Worm (Caenorhabditis elegans) whole organism, early embryonic: ENCODE measurements around the gene sdc-1.
A peak's percentile ranks its signal among the peaks of the same experiment; 100 is the strongest.

Experiments used
- B0310.2 ChIP-seq: sonication (generic microtip); optimal IDR thresholded peaks from 2 replicates; lab custom pipeline; 2016; ENCODE audit warnings: mild to moderate bottlenecking, missing genetic modification characterization, missing compliant biosample characterization
- F13C5.2 ChIP-seq: sonication (generic microtip); optimal IDR thresholded peaks from 2 replicates; lab custom pipeline; 2017; ENCODE audit warnings: mild to moderate bottlenecking, missing genetic modification characterization, inconsistent platforms, missing compliant biosample characterization
- aly-1 ChIP-seq: sonication (generic microtip); optimal IDR thresholded peaks from 2 replicates; lab custom pipeline; 2016; ENCODE audit warnings: missing genetic modification characterization, missing compliant biosample characterization
- ama-1 ChIP-seq: fragments of 150-350 bp; optimal IDR thresholded peaks from 2 replicates; lab custom pipeline; 2014
- ceh-13 ChIP-seq: fragments of 200-800 bp; sonication (Bioruptor generic); optimal IDR thresholded peaks from 2 replicates; lab custom pipeline; 2018; ENCODE audit warnings: mild to moderate bottlenecking, missing genetic modification characterization, missing compliant biosample characterization
- ceh-36 ChIP-seq: sonication (generic microtip); optimal IDR thresholded peaks from 2 replicates; lab custom pipeline; 2016; ENCODE audit warnings: missing genetic modification characterization, inconsistent platforms, missing compliant biosample characterization
- ets-7 ChIP-seq: sonication (generic microtip); optimal IDR thresholded peaks from 2 replicates; lab custom pipeline; 2016; ENCODE audit warnings: missing genotype, missing genetic modification characterization, missing compliant biosample characterization
- flt-1 ChIP-seq: fragments of 200-800 bp; sonication (Bioruptor generic); IDR thresholded peaks from 2 replicates; pipeline ENCODE4 v1.3.6; 2022; ENCODE audit warnings: missing genetic modification characterization, missing compliant biosample characterization
- hmbx-1 ChIP-seq: sonication (generic microtip); optimal IDR thresholded peaks from 2 replicates; lab custom pipeline; 2016; ENCODE audit warnings: mild to moderate bottlenecking, missing genetic modification characterization, missing compliant biosample characterization
- hmg-4 ChIP-seq: fragments of 200-800 bp; sonication (Bioruptor generic); optimal IDR thresholded peaks from 2 replicates; lab custom pipeline; 2018; ENCODE audit warnings: mild to moderate bottlenecking, missing genetic modification characterization, missing compliant biosample characterization
- hnd-1 ChIP-seq: sonication (generic microtip); optimal IDR thresholded peaks from 2 replicates; lab custom pipeline; 2016; ENCODE audit warnings: missing genetic modification characterization, missing compliant biosample characterization
- pes-1 ChIP-seq: fragments of 200-800 bp; sonication (Bioruptor generic); IDR thresholded peaks from 2 replicates; pipeline ENCODE4 v1.3.6; 2022; ENCODE audit warnings: missing genetic modification reagents, missing genetic modification characterization, missing compliant biosample characterization
- scrt-1 ChIP-seq: fragments of 200-800 bp; sonication (Bioruptor generic); IDR thresholded peaks from 2 replicates; pipeline ENCODE4 v1.3.6; 2022; ENCODE audit warnings: missing genetic modification characterization, missing compliant biosample characterization
- sea-1 ChIP-seq: fragments of 200-800 bp; sonication (Bioruptor generic); conservative IDR thresholded peaks from 2 replicates; pipeline ENCODE4 v1.3.6; 2022; ENCODE audit warnings: missing genetic modification characterization, missing compliant biosample characterization
- tbx-11 ChIP-seq: fragments of 200-800 bp; sonication (Bioruptor generic); IDR thresholded peaks from 2 replicates; pipeline ENCODE4 v1.3.6; 2022; ENCODE audit warnings: missing genetic modification characterization, missing compliant biosample characterization
- tbx-37 ChIP-seq: fragments of 200-800 bp; sonication (Bioruptor generic); conservative IDR thresholded peaks from 2 replicates; pipeline ENCODE4 v1.3.6; 2022; ENCODE audit warnings: missing genetic modification reagents, missing genetic modification characterization, missing compliant biosample characterization
- tra-4 ChIP-seq: sonication (generic microtip); optimal IDR thresholded peaks from 2 replicates; lab custom pipeline; 2017; ENCODE audit warnings: missing genetic modification characterization, missing compliant biosample characterization

Gene sdc-1

ce11 chrX:16275255-16275813, at the start of gene sdc-1:
sdc-1 (plus strand) TSS chrX:16275763.
- TF ChIP-seq tra-4 (tag; lab: Kevin White, UChicago) (no peak), tbx-37 (GFP tag; lab: Robert Waterston, UW) (no peak), hnd-1 (tag; lab: Kevin White, UChicago) (no peak), B0310.2 (tag; lab: Kevin White, UChicago) (no peak), F13C5.2 (peak; percentile 48), tbx-11 (GFP tag; lab: Robert Waterston, UW) (no peak)

ce11 chrX:16228622-16229021, 46.9 kb upstream of the sdc-1 start, which contains the start of gene F23A7.5:
F23A7.5 (plus strand) TSS chrX:16228922.
- no peak for TF ChIP-seq tbx-37 (GFP tag; lab: Robert Waterston, UW)
- no peak for TF ChIP-seq sea-1
- TF ChIP-seq hmg-4 (GFP tag; lab: Kevin White, UChicago): no peak
- TF ChIP-seq F13C5.2: no peak
- TF ChIP-seq ceh-13: no peak
- no peak for TF ChIP-seq tbx-11 (GFP tag; lab: Robert Waterston, UW)
- no peak for TF ChIP-seq pes-1 (GFP tag; lab: Robert Waterston, UW)
- TF ChIP-seq tra-4 (tag; lab: Kevin White, UChicago): no peak
- no peak for TF ChIP-seq B0310.2 (tag; lab: Kevin White, UChicago)
- no peak for TF ChIP-seq ets-7 (tag; lab: Kevin White, UChicago)
- TF ChIP-seq aly-1 (tag; lab: Kevin White, UChicago): no peak
- TF ChIP-seq scrt-1 (GFP tag; lab: Robert Waterston, UW): no peak

ce11 chrX:16240626-16241025, 34.9 kb upstream of the sdc-1 start:
- no peak for TF ChIP-seq tra-4 (tag; lab: Kevin White, UChicago)
- TF ChIP-seq flt-1 (GFP tag; lab: Robert Waterston, UW): no peak
- TF ChIP-seq hmg-4 (GFP tag; lab: Kevin White, UChicago): no peak
- TF ChIP-seq ceh-13: no peak
- TF ChIP-seq sea-1: no peak
- no peak for TF ChIP-seq ama-1 (lab: Kevin White, UChicago)
- no peak for TF ChIP-seq aly-1 (tag; lab: Kevin White, UChicago)
- TF ChIP-seq B0310.2 (tag; lab: Kevin White, UChicago): no peak
- no peak for TF ChIP-seq tbx-37 (GFP tag; lab: Robert Waterston, UW)

- no peak for TF ChIP-seq ets-7 (tag; lab: Kevin White, UChicago)
- TF ChIP-seq ama-1 (lab: Kevin White, UChicago): no peak
- no peak for TF ChIP-seq hnd-1 (tag; lab: Kevin White, UChicago)
- no peak for TF ChIP-seq ceh-36 (tag; lab: Kevin White, UChicago)
- TF ChIP-seq tra-4 (tag; lab: Kevin White, UChicago): no peak
- no peak for TF ChIP-seq scrt-1 (GFP tag; lab: Robert Waterston, UW)
- no peak for TF ChIP-seq flt-1 (GFP tag; lab: Robert Waterston, UW)
- TF ChIP-seq B0310.2 (tag; lab: Kevin White, UChicago): no peak
- no peak for TF ChIP-seq tbx-37 (GFP tag; lab: Robert Waterston, UW)
- TF ChIP-seq sea-1: no peak
- TF ChIP-seq aly-1 (tag; lab: Kevin White, UChicago): no peak
- TF ChIP-seq pes-1 (GFP tag; lab: Robert Waterston, UW): no peak
- TF ChIP-seq F13C5.2: no peak
- TF ChIP-seq hmg-4 (GFP tag; lab: Kevin White, UChicago): no peak
- no peak for TF ChIP-seq ceh-13
- TF ChIP-seq tbx-11 (GFP tag; lab: Robert Waterston, UW): no peak
- no peak for TF ChIP-seq hmbx-1 (tag; lab: Kevin White, UChicago)
Observed at ce11 chrX:16243129-16243528, 32.4 kb upstream of the sdc-1 start.

ce11 chrX:16244764-16245244, 30.8 kb upstream of the sdc-1 start, which contains the start of gene W10G6.1:
W10G6.1 (plus strand) TSS chrX:16245194.
- TF ChIP-seq flt-1 (GFP tag; lab: Robert Waterston, UW) (no peak), pes-1 (GFP tag; lab: Robert Waterston, UW) (no peak), tra-4 (tag; lab: Kevin White, UChicago) (no peak), scrt-1 (GFP tag; lab: Robert Waterston, UW) (no peak), sea-1 (no peak), ama-1 (lab: Kevin White, UChicago) (no peak), aly-1 (tag; lab: Kevin White, UChicago) (no peak), ets-7 (tag; lab: Kevin White, UChicago) (no peak), B0310.2 (tag; lab: Kevin White, UChicago) (no peak), hmg-4 (GFP tag; lab: Kevin White, UChicago) (no peak), ceh-13 (no peak)

ce11 chrX:16250679-16251078, 24.9 kb upstream of the sdc-1 start, which contains the start of gene W10G6.6:
W10G6.6 (minus strand) TSS chrX:16250779.
- TF ChIP-seq hmg-4 (GFP tag; lab: Kevin White, UChicago): no peak
- TF ChIP-seq F13C5.2: no peak
- no peak for TF ChIP-seq aly-1 (tag; lab: Kevin White, UChicago)
- no peak for TF ChIP-seq tbx-37 (GFP tag; lab: Robert Waterston, UW)
- no peak for TF ChIP-seq flt-1 (GFP tag; lab: Robert Waterston, UW)
- TF ChIP-seq ceh-13: no peak
- TF ChIP-seq pes-1 (GFP tag; lab: Robert Waterston, UW): no peak

ce11 chrX:16258503-16258902, 17.1 kb upstream of the sdc-1 start:
- TF ChIP-seq tbx-11 (GFP tag; lab: Robert Waterston, UW) (no peak), scrt-1 (GFP tag; lab: Robert Waterston, UW) (no peak), flt-1 (GFP tag; lab: Robert Waterston, UW) (no peak), pes-1 (GFP tag; lab: Robert Waterston, UW) (no peak), tbx-37 (GFP tag; lab: Robert Waterston, UW) (no peak), ama-1 (lab: Kevin White, UChicago) (no peak)
